Fruit fly (Drosophila melanogaster) whole organism, embryonic: Measurements from ENCODE around the gene CG32428.
A peak's percentile ranks its signal among the peaks of the same experiment; 100 is the strongest.

Experiments used
- Ada2b ChIP-seq: fragments of 200-800 bp; sonication (Bioruptor generic); IDR thresholded peaks from 2 replicates; pipeline ENCODE4 v1.3.6; 2022; ENCODE audit warnings: missing biosample characterization, missing genetic modification characterization
- CG10274 ChIP-seq: fragments of 200-800 bp; sonication (Bioruptor generic); optimal IDR thresholded peaks from 3 replicates; lab custom pipeline; 2017; ENCODE audit warnings: missing biosample characterization, mild to moderate bottlenecking, missing genetic modification characterization
- CG10462 ChIP-seq: fragments of 200-800 bp; sonication (Bioruptor generic); optimal IDR thresholded peaks from 2 replicates; lab custom pipeline; 2016; ENCODE audit warnings: missing biosample characterization, missing genetic modification characterization
- CG1529 ChIP-seq: fragments of 200-800 bp; sonication (Bioruptor generic); optimal IDR thresholded peaks from 3 replicates; lab custom pipeline; 2018; ENCODE audit warnings: missing biosample characterization, missing genetic modification characterization
- CG15601 ChIP-seq: fragments of 200-800 bp; sonication (Bioruptor generic); optimal IDR thresholded peaks from 3 replicates; lab custom pipeline; 2019; ENCODE audit warnings: missing biosample characterization, mild to moderate bottlenecking, missing genetic modification characterization, moderate library complexity
- CG1647 ChIP-seq: fragments of 200-800 bp; sonication (Bioruptor generic); optimal IDR thresholded peaks from 3 replicates; lab custom pipeline; 2016; ENCODE audit warnings: missing biosample characterization, missing genetic modification characterization
- CG18262 ChIP-seq: fragments of 200-800 bp; optimal IDR thresholded peaks from 3 replicates; lab custom pipeline; 2019; ENCODE audit warnings: missing biosample characterization, mild to moderate bottlenecking, missing genetic modification characterization, moderate library complexity
- CG18599 ChIP-seq: fragments of 200-800 bp; sonication (Bioruptor generic); optimal IDR thresholded peaks from 3 replicates; lab custom pipeline; 2017; ENCODE audit warnings: missing biosample characterization, missing genetic modification characterization, mild to moderate bottlenecking, moderate library complexity, missing genetic modification reagents
- CG2712 ChIP-seq: fragments of 200-800 bp; optimal IDR thresholded peaks from 3 replicates; lab custom pipeline; 2019; ENCODE audit warnings: missing biosample characterization, mild to moderate bottlenecking, missing genetic modification characterization, moderate library complexity
- CG30020 ChIP-seq: fragments of 200-800 bp; optimal IDR thresholded peaks from 2 replicates; lab custom pipeline; 2019; ENCODE audit warnings: missing biosample characterization, mild to moderate bottlenecking, missing genetic modification characterization, moderate library complexity
- CG30431 ChIP-seq: fragments of 200-800 bp; sonication (Bioruptor generic); optimal IDR thresholded peaks from 2 replicates; lab custom pipeline; 2017; ENCODE audit warnings: missing biosample characterization, missing genetic modification characterization
- CG31388 ChIP-seq: fragments of 200-800 bp; sonication (Bioruptor generic); optimal IDR thresholded peaks from 2 replicates; lab custom pipeline; 2016; ENCODE audit warnings: missing biosample characterization, missing genetic modification characterization
- CG31441 ChIP-seq: fragments of 200-800 bp; sonication (Bioruptor generic); IDR thresholded peaks from 2 replicates; pipeline ENCODE4 v1.3.6; 2022; ENCODE audit warnings: missing biosample characterization, missing genetic modification characterization
- CG43689 ChIP-seq: fragments of 200-800 bp; sonication (Bioruptor generic); IDR thresholded peaks from 2 replicates; pipeline ENCODE4 v1.3.6; 2022; ENCODE audit warnings: missing biosample characterization, missing genetic modification characterization
- CG4730 ChIP-seq: fragments of 200-800 bp; sonication (Bioruptor generic); IDR thresholded peaks from 2 replicates; pipeline ENCODE4 v1.3.6; 2022; ENCODE audit warnings: missing biosample characterization, missing genetic modification characterization
- CG4820 ChIP-seq: fragments of 200-800 bp; sonication (Bioruptor generic); optimal IDR thresholded peaks from 3 replicates; lab custom pipeline; 2016; ENCODE audit warnings: missing biosample characterization, missing genetic modification characterization
- CG7357 ChIP-seq: fragments of 200-800 bp; sonication (Bioruptor generic); IDR thresholded peaks from 3 replicates; pipeline ENCODE4 v1.3.6; 2022; ENCODE audit warnings: missing biosample characterization, missing genetic modification characterization
- CG7839 ChIP-seq: fragments of 200-800 bp; sonication (Bioruptor generic); optimal IDR thresholded peaks from 3 replicates; lab custom pipeline; 2018; ENCODE audit warnings: missing biosample characterization, mild to moderate bottlenecking, missing genetic modification characterization, moderate library complexity
- CG7987 ChIP-seq: fragments of 200-800 bp; sonication (Bioruptor generic); optimal IDR thresholded peaks from 2 replicates; lab custom pipeline; 2018; ENCODE audit warnings: missing biosample characterization, mild to moderate bottlenecking, missing genetic modification characterization, moderate library complexity
- CG8089 ChIP-seq: fragments of 200-800 bp; sonication (Bioruptor generic); optimal IDR thresholded peaks from 3 replicates; lab custom pipeline; 2016; ENCODE audit warnings: missing biosample characterization, missing genetic modification characterization
- CG9817 ChIP-seq: fragments of 200-800 bp; sonication (Bioruptor generic); optimal IDR thresholded peaks from 2 replicates; lab custom pipeline; 2018; ENCODE audit warnings: missing biosample characterization, mild to moderate bottlenecking, missing genetic modification characterization, moderate library complexity
- CG9876 ChIP-seq: fragments of 200-800 bp; sonication (Bioruptor generic); optimal IDR thresholded peaks from 2 replicates; lab custom pipeline; 2016; ENCODE audit warnings: missing biosample characterization, missing genetic modification characterization
- CHES-1-like ChIP-seq: fragments of 200-800 bp; sonication (Bioruptor generic); optimal IDR thresholded peaks from 2 replicates; lab custom pipeline; 2016; ENCODE audit warnings: missing biosample characterization, missing genetic modification characterization
- CTCF ChIP-seq: fragments of 200-800 bp; sonication (Bioruptor generic); optimal IDR thresholded peaks from 2 replicates; lab custom pipeline; 2017; ENCODE audit warnings: missing biosample characterization, mild to moderate bottlenecking, missing genetic modification characterization, moderate library complexity
- Deaf1 ChIP-seq: fragments of 200-800 bp; optimal IDR thresholded peaks from 3 replicates; lab custom pipeline; 2019; ENCODE audit warnings: missing biosample characterization, mild to moderate bottlenecking, missing genetic modification characterization, moderate library complexity
- Ets65A ChIP-seq: fragments of 200-800 bp; sonication (Bioruptor generic); peaks from one replicate; lab custom pipeline; 2016; ENCODE audit warnings: missing biosample characterization, missing genetic modification characterization
- H2.0 ChIP-seq: fragments of 200-800 bp; sonication (Bioruptor generic); IDR thresholded peaks from 2 replicates; pipeline ENCODE4 v1.3.6; 2022; ENCODE audit warnings: missing biosample characterization, missing genetic modification characterization
- HLH54F ChIP-seq: fragments of 200-800 bp; sonication (Bioruptor generic); optimal IDR thresholded peaks from 3 replicates; lab custom pipeline; 2016; ENCODE audit warnings: missing biosample characterization, missing genetic modification characterization
- HmgD ChIP-seq: fragments of 200-800 bp; sonication (Bioruptor generic); optimal IDR thresholded peaks from 3 replicates; lab custom pipeline; 2016; ENCODE audit warnings: missing biosample characterization, missing genetic modification characterization
- Hr51 ChIP-seq, 2 experiments: fragments of 200-800 bp; sonication (Bioruptor generic); optimal IDR thresholded peaks; 2 replicates in 1 of 2; 3 replicates in 1 of 2; lab custom pipeline; 2016 to 2018; ENCODE audit warnings: missing biosample characterization in 2 of 2, missing genetic modification characterization in 2 of 2, mild to moderate bottlenecking in 1 of 2, moderate library complexity in 1 of 2
- Hsf ChIP-seq: fragments of 200-800 bp; sonication (Bioruptor generic); optimal IDR thresholded peaks from 3 replicates; lab custom pipeline; 2016; ENCODE audit warnings: missing biosample characterization, missing genetic modification characterization
- Nf-YB ChIP-seq: fragments of 200-800 bp; sonication (Bioruptor generic); optimal IDR thresholded peaks from 3 replicates; lab custom pipeline; 2019; ENCODE audit warnings: missing biosample characterization, mild to moderate bottlenecking, missing genetic modification characterization, moderate library complexity
- TFAM ChIP-seq: fragments of 200-800 bp; sonication (Bioruptor generic); optimal IDR thresholded peaks from 2 replicates; lab custom pipeline; 2017; ENCODE audit warnings: missing biosample characterization, missing genetic modification characterization, inconsistent platforms
- Usf ChIP-seq: fragments of 200-800 bp; sonication (Bioruptor generic); optimal IDR thresholded peaks from 2 replicates; lab custom pipeline; 2017; ENCODE audit warnings: missing genotype, missing biosample characterization, missing genetic modification characterization
- Xbp1 ChIP-seq: fragments of 200-800 bp; sonication (Bioruptor generic); optimal IDR thresholded peaks from 3 replicates; lab custom pipeline; 2016; ENCODE audit warnings: missing biosample characterization, mild to moderate bottlenecking, missing genetic modification characterization
- YL-1 ChIP-seq: fragments of 200-800 bp; sonication (Bioruptor generic); optimal IDR thresholded peaks from 3 replicates; lab custom pipeline; 2017; ENCODE audit warnings: missing biosample characterization, mild to moderate bottlenecking, missing genetic modification characterization
- crp ChIP-seq, 2 experiments: fragments of 200-800 bp; sonication (Bioruptor generic); optimal IDR thresholded peaks; 2 replicates in 1 of 2; 3 replicates in 1 of 2; lab custom pipeline; 2017; ENCODE audit warnings: missing biosample characterization in 2 of 2, missing genetic modification characterization in 2 of 2, mild to moderate bottlenecking in 1 of 2, moderate library complexity in 1 of 2
- dysf ChIP-seq: fragments of 200-800 bp; sonication (Bioruptor generic); IDR thresholded peaks from 3 replicates; pipeline ENCODE4 v1.3.6; 2022; ENCODE audit warnings: missing biosample characterization, missing genetic modification characterization
- fd3F ChIP-seq: fragments of 200-800 bp; sonication (Bioruptor generic); optimal IDR thresholded peaks from 2 replicates; lab custom pipeline; 2018; ENCODE audit warnings: missing biosample characterization, mild to moderate bottlenecking, missing genetic modification characterization, moderate library complexity
- fu2 ChIP-seq: fragments of 200-800 bp; sonication (Bioruptor generic); optimal IDR thresholded peaks from 2 replicates; lab custom pipeline; 2016; ENCODE audit warnings: missing biosample characterization, missing genetic modification characterization
- gt ChIP-seq: fragments of 200-800 bp; sonication (Bioruptor generic); IDR thresholded peaks from 2 replicates; pipeline ENCODE4 v1.3.6; 2022; ENCODE audit warnings: missing biosample characterization, missing genetic modification characterization
- hth ChIP-seq: fragments of >200 bp; optimal IDR thresholded peaks from 2 replicates; lab custom pipeline; 2017; ENCODE audit warnings: inconsistent platforms
- lab ChIP-seq: fragments of 200-800 bp; sonication (Bioruptor generic); optimal IDR thresholded peaks from 3 replicates; lab custom pipeline; 2017; ENCODE audit warnings: missing biosample characterization, missing genetic modification characterization, mild to moderate bottlenecking, moderate library complexity, missing genetic modification reagents
- lov ChIP-seq, 2 experiments: fragments of 200-800 bp in 1 of 2; fragments of >200 bp in 1 of 2; sonication (Bioruptor generic) in 1 of 2; IDR thresholded peaks in 1 of 2; optimal IDR thresholded peaks in 1 of 2; 2 replicates in 1 of 2; 3 replicates in 1 of 2; pipeline versions ENCODE4 v1.3.6 to Lab custom; 2017 to 2022; ENCODE audit warnings: missing biosample characterization in 1 of 2, missing genetic modification characterization in 1 of 2
- org-1 ChIP-seq: fragments of 200-800 bp; sonication (Bioruptor generic); optimal IDR thresholded peaks from 2 replicates; lab custom pipeline; 2017; ENCODE audit warnings: missing biosample characterization, missing genetic modification characterization
- phol ChIP-seq: fragments of 200-800 bp; sonication (Bioruptor generic); optimal IDR thresholded peaks from 3 replicates; lab custom pipeline; 2018; ENCODE audit warnings: missing biosample characterization, mild to moderate bottlenecking, missing genetic modification characterization, moderate library complexity
- pum ChIP-seq: fragments of 200-800 bp; sonication (Bioruptor generic); optimal IDR thresholded peaks from 2 replicates; lab custom pipeline; 2016; ENCODE audit warnings: missing biosample characterization, missing genetic modification characterization
- row ChIP-seq: fragments of 200-800 bp; sonication (Bioruptor generic); IDR thresholded peaks from 3 replicates; pipeline ENCODE4 v1.3.6; 2022; ENCODE audit warnings: missing biosample characterization, missing genetic modification characterization
- seq ChIP-seq: fragments of 200-800 bp; sonication (Bioruptor generic); IDR thresholded peaks from 2 replicates; pipeline ENCODE4 v1.3.6; 2022; ENCODE audit warnings: missing biosample characterization, missing genetic modification characterization
- vnd ChIP-seq: fragments of 200-800 bp; sonication (Bioruptor generic); IDR thresholded peaks from 3 replicates; pipeline ENCODE4 v1.3.6; 2022; ENCODE audit warnings: missing biosample characterization, missing genetic modification characterization; ENCODE audit not compliant: partially characterized antibody
- zfh2 ChIP-seq: fragments of 200-800 bp; sonication (Bioruptor generic); optimal IDR thresholded peaks from 2 replicates; lab custom pipeline; 2016; ENCODE audit warnings: missing biosample characterization, missing genetic modification characterization

Gene CG32428

DNA sequence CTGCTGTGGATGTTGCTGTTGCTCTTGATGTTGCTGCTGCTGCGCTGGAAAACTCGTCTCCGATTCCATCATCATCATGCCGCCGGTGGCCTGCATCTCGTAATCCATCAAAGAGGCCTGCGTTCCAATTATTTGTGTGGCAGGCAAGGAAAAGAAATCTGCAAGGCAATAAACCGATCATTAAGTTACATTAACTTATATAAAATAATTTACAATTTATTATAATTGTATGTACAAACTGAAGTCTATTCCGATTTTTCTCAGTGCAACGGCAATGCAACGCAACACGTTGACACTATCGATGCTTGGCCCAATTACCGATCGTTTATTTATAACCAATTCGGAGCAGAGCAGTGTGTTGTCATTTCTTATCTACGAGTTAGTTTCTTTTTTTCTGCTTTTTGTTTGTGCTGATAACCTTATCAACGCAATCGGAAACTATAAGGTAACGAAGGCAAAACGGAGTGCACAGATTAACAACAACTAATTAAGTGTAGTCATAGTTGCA, 2.5 kb downstream of the CG32428 start (continued):
- TF ChIP-seq lov (optimal IDR thresholded peaks at IDR 0.05; lab: Kevin White, UChicago) (no peak), lov (GFP tag; IDR thresholded peaks at IDR 0.05; lab: Robert Waterston, UW) (no peak), HmgD (no peak), pum (GFP tag; lab: Kevin White, UChicago) (no peak), Usf (GFP tag; lab: Kevin White, UChicago) (no peak), Hr51 (GFP tag; optimal IDR thresholded peaks at IDR 0.05; lab: Kevin White, UChicago) (peak in 1 of 2 experiments; percentile 70), Nf-YB (peak; percentile 0), CG9817 (tag; lab: Kevin White, UChicago) (no peak), CG7839 (tag; lab: Kevin White, UChicago) (peak; percentile 58), CG18262 (tag; lab: Kevin White, UChicago) (peak; percentile 47), HLH54F (GFP tag; lab: Kevin White, UChicago) (no peak), gt (GFP tag; lab: Robert Waterston, UW) (no peak), CG43689 (GFP tag; lab: Robert Waterston, UW) (peak; percentile 37; the same call in 1 of the 2 replicates), CG10462 (no peak), H2.0 (GFP tag; lab: Robert Waterston, UW) (peak; percentile 54), CG4820 (GFP tag; lab: Kevin White, UChicago) (peak; percentile 11), CG1529 (GFP tag; lab: Kevin White, UChicago) (peak; percentile 37), CTCF (no peak), CG15601 (tag; lab: Kevin White, UChicago) (no peak), Xbp1 (GFP tag; lab: Kevin White, UChicago) (peak; percentile 54), vnd (no peak), org-1 (GFP tag; lab: Kevin White, UChicago) (peak; percentile 55), Ada2b (GFP tag; lab: Robert Waterston, UW) (peak; percentile 68), CG7987 (GFP tag; lab: Kevin White, UChicago) (peak; percentile 5), Deaf1 (tag; lab: Kevin White, UChicago) (peak; percentile 33), seq (peak; percentile 69), CG10274 (GFP tag; lab: Kevin White, UChicago) (peak; percentile 31), CG31388 (no peak), CG9876 (no peak), hth (lab: Kevin White, UChicago) (no peak), CG1647 (no peak), fd3F (no peak), fu2 (GFP tag; lab: Kevin White, UChicago) (no peak), CG4730 (GFP tag; lab: Robert Waterston, UW) (0 out of 2 replicates have a peak, but pooled peaks have one; percentile 19), CG30431 (GFP tag; lab: Kevin White, UChicago) (no peak), lab (GFP tag; lab: Kevin White, UChicago) (peak; percentile 76), phol (peak; percentile 63), Hsf (peak; percentile 16), CHES-1-like (GFP tag; lab: Kevin White, UChicago) (no peak), dysf (GFP tag; lab: Robert Waterston, UW) (peak; percentile 74), YL-1 (GFP tag; lab: Kevin White, UChicago) (no peak), Ets65A (no peak), CG7357 (GFP tag; lab: Robert Waterston, UW) (no peak), CG30020 (tag; lab: Kevin White, UChicago) (no peak), CG2712 (tag; lab: Kevin White, UChicago) (peak; percentile 57), TFAM (GFP tag; lab: Kevin White, UChicago) (no peak), CG18599 (GFP tag; lab: Kevin White, UChicago) (peak; percentile 41), CG31441 (GFP tag; lab: Robert Waterston, UW) (peak; percentile 63; the same call in 1 of the 2 replicates), CG8089 (GFP tag; lab: Kevin White, UChicago) (no peak), row (GFP tag; lab: Robert Waterston, UW) (peak; percentile 59; the same call in 2 of the 3 replicates), zfh2 (GFP tag; lab: Kevin White, UChicago) (no peak), crp (GFP tag; optimal IDR thresholded peaks at IDR 0.05; lab: Kevin White, UChicago) (no peak)
